Worm (Caenorhabditis elegans): Measurements from ENCODE around the gene hrpk-2.
"Not testable (repeated sequence)": the region's sequence is repeated elsewhere in the genome, so short reads cannot be mapped to it uniquely, and the experiment has no call there.

The hrpk-2 gene

ce11 chrIII:7958922-7959609 lies 27.9 kb upstream of the hrpk-2 start, which contains the start of gene F54H12.10:
Gene F54H12.10 (minus strand): TSS chrIII:7958972.
- TF ChIP-seq egl-27 (tag; optimal IDR thresholded peaks at IDR 0.05); unc-62 (GFP tag; optimal IDR thresholded peaks at IDR 0.05); fos-1 (tag; optimal IDR thresholded peaks at IDR 0.05): not testable (repeated sequence)

DNA sequence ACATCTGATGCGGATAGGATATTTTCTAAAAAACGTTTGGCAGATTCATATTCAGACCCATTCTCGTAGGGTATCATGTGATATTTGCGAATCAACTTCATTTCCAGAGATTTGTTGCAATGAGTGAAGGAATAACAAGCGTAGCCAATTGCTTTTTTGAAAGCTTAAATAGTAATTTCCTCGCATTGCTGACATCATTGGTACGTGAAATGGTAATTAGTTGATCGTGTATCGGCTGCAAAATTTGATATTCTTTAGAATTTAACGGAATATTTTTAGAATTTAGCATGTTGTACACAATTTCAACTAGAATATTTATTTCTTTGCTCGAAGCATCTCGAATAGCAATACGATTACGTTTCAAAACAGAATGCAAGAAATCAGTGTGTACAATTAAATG lies 24.3 kb upstream of the hrpk-2 start, which contains the start of gene F54H12.4:
F54H12.4 (minus strand) TSS at position 101 of the 400 bp plus-strand sequence.
- TF ChIP-seq sma-3 (GFP tag; optimal IDR thresholded peaks at IDR 0.05); lin-13 (GFP tag; optimal IDR thresholded peaks at IDR 0.05); skn-1 (tag; optimal IDR thresholded peaks at IDR 0.05): not testable (repeated sequence)

DNA sequence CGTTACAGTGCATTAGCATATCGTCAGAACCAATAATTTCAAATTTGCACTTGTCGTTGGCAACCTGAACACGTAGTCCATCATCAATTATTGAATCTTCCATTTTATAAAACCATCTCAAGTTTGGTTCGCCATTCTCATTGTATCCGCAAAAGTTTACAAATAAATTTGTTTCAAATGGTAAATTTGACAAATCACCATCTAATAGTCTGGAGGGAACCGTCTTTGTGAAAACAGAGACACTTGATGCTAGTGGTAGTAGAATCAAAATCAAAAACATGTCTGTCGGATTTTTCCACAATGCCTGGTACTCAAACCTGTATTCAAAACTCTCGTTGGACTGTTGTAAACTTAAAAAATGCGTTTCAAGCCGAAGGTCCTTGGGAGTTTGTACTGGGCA lies 22.6 kb upstream of the hrpk-2 start, which contains the start of gene F54H12.2:
F54H12.2 (plus strand) TSS at position 301 of the 400 bp plus-strand sequence.
- not testable (repeated sequence) for TF ChIP-seq unc-62 (GFP tag; optimal IDR thresholded peaks at IDR 0.05); nhr-11 (tag; optimal IDR thresholded peaks at IDR 0.05); ztf-11 (tag; optimal IDR thresholded peaks at IDR 0.05)

- TF ChIP-seq Y55F3AM.14 (GFP tag; optimal IDR thresholded peaks at IDR 0.05) (no peak), crh-2 (tag; optimal IDR thresholded peaks at IDR 0.05) (no peak), fos-1 (tag; optimal IDR thresholded peaks at IDR 0.05) (no peak), unc-39 (tag; optimal IDR thresholded peaks at IDR 0.05) (no peak), nhr-10 (tag; optimal IDR thresholded peaks at IDR 0.05) (no peak), dmd-4 (tag; optimal IDR thresholded peaks at IDR 0.05) (no peak), nhr-11 (tag; optimal IDR thresholded peaks at IDR 0.05) (no peak), nhr-12 (tag; optimal IDR thresholded peaks at IDR 0.05) (no peak), nhr-21 (tag; optimal IDR thresholded peaks at IDR 0.05) (no peak)
Measured at ce11 chrIII:7969121-7969520, 17.8 kb upstream of the hrpk-2 start, which contains the start of the genes F54H12.8 and F54H12.7. Gene F54H12.8 (minus strand): TSS chrIII:7969221. Gene F54H12.7 (plus strand): TSS chrIII:7969349.

DNA sequence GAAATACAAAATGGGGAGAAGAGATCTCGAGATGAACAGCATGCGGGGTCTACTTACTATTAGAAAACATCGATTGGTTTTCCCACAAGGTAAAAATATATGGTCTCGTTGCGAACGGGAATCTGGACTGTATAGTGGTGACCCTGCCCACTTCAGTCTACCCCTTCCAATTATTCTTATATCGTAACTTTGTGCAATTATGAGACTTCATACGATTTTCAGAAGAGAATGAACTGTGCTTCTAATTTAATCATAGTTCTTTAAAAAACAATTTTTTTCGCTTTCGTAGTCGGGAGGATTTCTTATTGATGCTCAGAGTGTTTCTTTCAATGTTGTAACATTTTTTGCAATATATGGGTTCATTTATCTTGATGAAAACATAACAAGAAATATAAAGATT lies 14.9 kb upstream of the hrpk-2 start, which contains the start of gene F54H12.5:
F54H12.5 (minus strand) TSS at position 101 of the 400 bp plus-strand sequence.
- TF ChIP-seq nhr-21 (tag; optimal IDR thresholded peaks at IDR 0.05) = no peak
- TF ChIP-seq snpc-4 (tag; optimal IDR thresholded peaks at IDR 0.05) = no peak
- no peak for TF ChIP-seq mbf-1 (tag; optimal IDR thresholded peaks at IDR 0.05)
- TF ChIP-seq ZK546.5 (tag; optimal IDR thresholded peaks at IDR 0.05) = no peak
- TF ChIP-seq ztf-1 (GFP tag; conservative IDR thresholded peaks at IDR 0.05) = no peak
- TF ChIP-seq elt-1 (tag; optimal IDR thresholded peaks at IDR 0.05) = no peak
- no peak for TF ChIP-seq lin-39 (tag; optimal IDR thresholded peaks at IDR 0.05)
- TF ChIP-seq ama-1 (optimal IDR thresholded peaks at IDR 0.05) = no peak
- no peak for TF ChIP-seq nhr-237 (tag; optimal IDR thresholded peaks at IDR 0.05)
- TF ChIP-seq unc-62 (GFP tag; optimal IDR thresholded peaks at IDR 0.05) = no peak
- TF ChIP-seq crh-2 (tag; optimal IDR thresholded peaks at IDR 0.05) = no peak
- no peak for TF ChIP-seq nhr-77 (tag; optimal IDR thresholded peaks at IDR 0.05)

ce11 chrIII:7972687-7973086 lies 14.2 kb upstream of the hrpk-2 start:
- TF ChIP-seq lin-39 (tag; optimal IDR thresholded peaks at IDR 0.05) = no peak
- no peak for TF ChIP-seq dmd-4 (tag; optimal IDR thresholded peaks at IDR 0.05)
- no peak for TF ChIP-seq lin-11 (tag; optimal IDR thresholded peaks at IDR 0.05)

DNA sequence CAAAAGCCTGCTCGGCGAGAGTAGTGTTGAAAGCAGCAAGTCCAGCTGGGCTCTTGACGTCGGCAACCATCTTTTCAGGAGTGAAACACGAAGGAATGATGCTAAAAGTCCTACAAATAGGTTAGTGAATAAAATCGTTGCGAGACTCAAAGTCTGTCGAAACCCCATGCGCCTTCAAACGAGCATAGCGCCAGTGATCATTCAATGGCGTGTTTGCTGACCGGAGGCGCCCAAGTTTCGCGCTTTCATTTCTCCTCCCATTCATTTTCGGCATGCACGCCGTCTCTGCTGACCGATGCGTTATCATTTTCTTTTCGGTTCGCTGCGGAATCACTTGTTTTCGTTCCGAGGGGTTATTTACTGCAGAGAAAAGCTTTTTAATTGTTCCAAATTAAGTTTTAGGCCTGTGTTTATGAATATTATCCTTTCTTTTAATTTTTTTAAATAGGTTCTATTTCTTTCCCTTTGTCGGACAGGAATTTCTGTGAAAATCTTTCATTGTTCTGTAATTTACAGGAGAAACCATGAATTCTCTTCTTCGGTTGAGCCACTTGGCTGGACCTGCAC lies 13.6 kb upstream of the hrpk-2 start, which contains the start of the genes eef-1B.1 and aco-2:
eef-1B.1 (minus strand) TSS at position 186 of the 567 bp plus-strand sequence.
aco-2 (plus strand) TSS at position 517 of the 567 bp plus-strand sequence.
- TF ChIP-seq R02D3.7 (tag; optimal IDR thresholded peaks at IDR 0.05) (peak; percentile 50), elt-1 (tag; optimal IDR thresholded peaks at IDR 0.05) (no peak), lin-39 (tag; optimal IDR thresholded peaks at IDR 0.05) (no peak), nhr-10 (tag; optimal IDR thresholded peaks at IDR 0.05) (no peak), elt-3 (tag; optimal IDR thresholded peaks at IDR 0.05) (no peak), skn-1 (tag; optimal IDR thresholded peaks at IDR 0.05) (peak; percentile 52), nhr-11 (tag; optimal IDR thresholded peaks at IDR 0.05) (no peak), ceh-16 (tag; optimal IDR thresholded peaks at IDR 0.05) (peak; percentile 56), aly-2 (tag; optimal IDR thresholded peaks at IDR 0.05) (no peak), egl-27 (tag; optimal IDR thresholded peaks at IDR 0.05) (peak; percentile 87), nhr-25 (tag; optimal IDR thresholded peaks at IDR 0.05) (peak; percentile 94), crh-2 (tag; optimal IDR thresholded peaks at IDR 0.05) (peak; percentile 93), C34F6.9 (tag; optimal IDR thresholded peaks at IDR 0.05) (peak; percentile 92), sem-4 (tag; optimal IDR thresholded peaks at IDR 0.05) (peak; percentile 75), nhr-237 (tag; optimal IDR thresholded peaks at IDR 0.05) (no peak), mdl-1 (tag; optimal IDR thresholded peaks at IDR 0.05) (peak in 1 of 2 experiments; percentile 61), lsy-2 (tag; optimal IDR thresholded peaks at IDR 0.05) (peak; percentile 86 to 95), ztf-4 (tag; optimal IDR thresholded peaks at IDR 0.05) (peak; percentile 55), ZK546.5 (tag; optimal IDR thresholded peaks at IDR 0.05) (peak; percentile 47), ztf-1 (GFP tag; conservative IDR thresholded peaks at IDR 0.05) (no peak), Y55F3AM.14 (GFP tag; optimal IDR thresholded peaks at IDR 0.05) (peak; percentile 36), nhr-6 (tag; optimal IDR thresholded peaks at IDR 0.05) (peak; percentile 27), nhr-129 (tag; optimal IDR thresholded peaks at IDR 0.05) (peak; percentile 93), alr-1 (tag; optimal IDR thresholded peaks at IDR 0.05) (no peak), dmd-4 (tag; optimal IDR thresholded peaks at IDR 0.05) (no peak)

All from whole organism, L2 larva.